Worm (Caenorhabditis elegans): ENCODE results near the gene dolk-1.

dolk-1 gene

ce11 chrIII:11946973-11947372, 13.5 kb upstream of the dolk-1 start, which contains the start of gene Y56A3A.7:
Gene Y56A3A.7 (minus strand): TSS chrIII:11947019.
- TF ChIP-seq blmp-1 (tag; optimal IDR thresholded peaks at IDR 0.05) (no peak), lsy-2 (tag; optimal IDR thresholded peaks at IDR 0.05) (no peak), drap-1 (GFP tag; optimal IDR thresholded peaks at IDR 0.05) (no peak), ceh-83 (GFP tag; optimal IDR thresholded peaks at IDR 0.05) (no peak), cnd-1 (tag; optimal IDR thresholded peaks at IDR 0.05) (no peak), mab-5 (tag; optimal IDR thresholded peaks at IDR 0.05) (no peak), unc-39 (tag; optimal IDR thresholded peaks at IDR 0.05) (no peak)

- TF ChIP-seq mab-5 (tag; optimal IDR thresholded peaks at IDR 0.05) (no peak), flh-1 (GFP tag; optimal IDR thresholded peaks at IDR 0.05) (no peak), blmp-1 (tag; optimal IDR thresholded peaks at IDR 0.05) (no peak), unc-62 (GFP tag; optimal IDR thresholded peaks at IDR 0.05) (no peak), cnd-1 (tag; optimal IDR thresholded peaks at IDR 0.05) (peak; percentile 44), pha-4 (tag; optimal IDR thresholded peaks at IDR 0.05) (no peak), mep-1 (tag; optimal IDR thresholded peaks at IDR 0.05) (peak; percentile 47), ztf-11 (tag; optimal IDR thresholded peaks at IDR 0.05) (no peak), ceh-39 (tag; optimal IDR thresholded peaks at IDR 0.05) (peak; percentile 41), sptf-1 (tag; optimal IDR thresholded peaks at IDR 0.05) (peak; percentile 53), ceh-83 (GFP tag; optimal IDR thresholded peaks at IDR 0.05) (peak; percentile 39), ces-1 (GFP tag; optimal IDR thresholded peaks at IDR 0.05) (peak; percentile 93), bed-3 (GFP tag; optimal IDR thresholded peaks at IDR 0.05) (no peak), lsy-2 (tag; optimal IDR thresholded peaks at IDR 0.05) (peak; percentile 52), lin-13 (tag; optimal IDR thresholded peaks at IDR 0.05) (peak; percentile 58)
These were observed 12.8 kb upstream of the dolk-1 start for ce11 chrIII:11946062-11946749.

- TF ChIP-seq unc-62 (GFP tag; optimal IDR thresholded peaks at IDR 0.05) (peak; percentile 64), mep-1 (tag; optimal IDR thresholded peaks at IDR 0.05) (no peak), unc-120 (tag; optimal IDR thresholded peaks at IDR 0.05; ENCODE audit: poor library complexity, severe bottlenecking) (peak; percentile 71), hlh-1 (tag; optimal IDR thresholded peaks at IDR 0.05) (peak; percentile 98)
These were observed 9.2 kb upstream of the dolk-1 start for ce11 chrIII:11942664-11943063.

- TF ChIP-seq ceh-39 (tag; optimal IDR thresholded peaks at IDR 0.05) (no peak), zip-8 (tag; optimal IDR thresholded peaks at IDR 0.05) (no peak), cnd-1 (tag; optimal IDR thresholded peaks at IDR 0.05) (no peak), drap-1 (GFP tag; optimal IDR thresholded peaks at IDR 0.05) (no peak)
These were observed 5.1 kb upstream of the dolk-1 start for ce11 chrIII:11938525-11938924.

ce11 chrIII:11937911-11938310, 4.5 kb upstream of the dolk-1 start:
- TF ChIP-seq pha-4 (tag; optimal IDR thresholded peaks at IDR 0.05) (no peak), hlh-1 (tag; optimal IDR thresholded peaks at IDR 0.05) (peak; percentile 60), blmp-1 (tag; optimal IDR thresholded peaks at IDR 0.05) (no peak), mls-2 (tag; optimal IDR thresholded peaks at IDR 0.05) (no peak), unc-120 (tag; optimal IDR thresholded peaks at IDR 0.05; ENCODE audit: poor library complexity, severe bottlenecking) (peak; percentile 70), mab-5 (tag; optimal IDR thresholded peaks at IDR 0.05) (peak; percentile 12), ceh-43 (GFP tag; optimal IDR thresholded peaks at IDR 0.05) (no peak), ces-1 (GFP tag; optimal IDR thresholded peaks at IDR 0.05) (peak; percentile 60)

ce11 chrIII:11936668-11937276, 3.3 kb upstream of the dolk-1 start:
- TF ChIP-seq M03D4.4 (tag; optimal IDR thresholded peaks at IDR 0.05) (peak; percentile 41), mep-1 (tag; optimal IDR thresholded peaks at IDR 0.05) (no peak), drap-1 (GFP tag; optimal IDR thresholded peaks at IDR 0.05) (peak; percentile 50), unc-120 (tag; optimal IDR thresholded peaks at IDR 0.05; ENCODE audit: poor library complexity, severe bottlenecking) (peak; percentile 62)

ce11 chrIII:11935948-11936280, 2.5 kb upstream of the dolk-1 start:
- TF ChIP-seq ceh-39 (tag; optimal IDR thresholded peaks at IDR 0.05), result no peak
- TF ChIP-seq ceh-83 (GFP tag; optimal IDR thresholded peaks at IDR 0.05), result peak; percentile 84
- TF ChIP-seq unc-120 (tag; optimal IDR thresholded peaks at IDR 0.05; ENCODE audit: poor library complexity, severe bottlenecking), result peak; percentile 74
- peak; percentile 24 for TF ChIP-seq ces-1 (GFP tag; optimal IDR thresholded peaks at IDR 0.05)
- peak; percentile 6 for TF ChIP-seq lin-32 (GFP tag; optimal IDR thresholded peaks at IDR 0.05)
- no peak for TF ChIP-seq bed-3 (GFP tag; optimal IDR thresholded peaks at IDR 0.05)
- no peak for TF ChIP-seq lin-13 (tag; optimal IDR thresholded peaks at IDR 0.05)
- TF ChIP-seq cnd-1 (tag; optimal IDR thresholded peaks at IDR 0.05), result no peak
- TF ChIP-seq elt-1 (tag; optimal IDR thresholded peaks at IDR 0.05; ENCODE audit: borderline replicate concordance, insufficient read depth), result no peak
- TF ChIP-seq drap-1 (GFP tag; optimal IDR thresholded peaks at IDR 0.05), result peak; percentile 22
- TF ChIP-seq nhr-28 (tag; optimal IDR thresholded peaks at IDR 0.05), result no peak
- TF ChIP-seq M03D4.4 (tag; optimal IDR thresholded peaks at IDR 0.05), result peak; percentile 54
